Fruit fly (Drosophila melanogaster) whole organism, pupa: ENCODE results near the gene CG10298.

Experiments
- CG10348 ChIP-seq: fragments of 200-800 bp; sonication (Bioruptor generic); IDR thresholded peaks from 2 replicates; pipeline ENCODE4 v1.3.6; 2022; ENCODE audit warnings: missing biosample characterization, missing genetic modification characterization
- CG12605 ChIP-seq: fragments of 200-800 bp; sonication (Bioruptor generic); IDR thresholded peaks from 2 replicates; pipeline ENCODE4 v1.3.6; 2022; ENCODE audit warnings: missing biosample characterization, missing genetic modification characterization
- CG13204 ChIP-seq: fragments of 200-800 bp; sonication (Bioruptor generic); optimal IDR thresholded peaks from 2 replicates; lab custom pipeline; 2018; ENCODE audit warnings: missing biosample characterization, mild to moderate bottlenecking, missing genetic modification characterization, moderate library complexity
- CG14655 ChIP-seq: fragments of 200-800 bp; sonication (Bioruptor generic); optimal IDR thresholded peaks from 3 replicates; lab custom pipeline; 2017; ENCODE audit warnings: mild to moderate bottlenecking, missing biosample characterization, missing genetic modification reagents, missing genetic modification characterization
- CG15710 ChIP-seq: fragments of 200-800 bp; sonication (Bioruptor generic); optimal IDR thresholded peaks from 2 replicates; lab custom pipeline; 2018; ENCODE audit warnings: missing biosample characterization, mild to moderate bottlenecking, missing genetic modification characterization, moderate library complexity
- CG17806 ChIP-seq: fragments of 200-800 bp; sonication (Bioruptor generic); optimal IDR thresholded peaks from 2 replicates; lab custom pipeline; 2018; ENCODE audit warnings: missing biosample characterization, mild to moderate bottlenecking, missing genetic modification characterization, moderate library complexity
- CG32121 ChIP-seq: fragments of 200-800 bp; sonication (Bioruptor generic); IDR thresholded peaks from 2 replicates; pipeline ENCODE4 v1.3.6; 2022; ENCODE audit warnings: missing biosample characterization, missing genetic modification characterization
- CG34367 ChIP-seq: fragments of 200-800 bp; sonication (Bioruptor generic); optimal IDR thresholded peaks from 2 replicates; lab custom pipeline; 2018; ENCODE audit warnings: missing biosample characterization, mild to moderate bottlenecking, missing genetic modification characterization
- CG4496 ChIP-seq: fragments of 200-800 bp; sonication (Bioruptor generic); IDR thresholded peaks from 3 replicates; pipeline ENCODE4 v1.3.6; 2022; ENCODE audit warnings: missing biosample characterization, missing genetic modification characterization
- CG8159 ChIP-seq: fragments of 200-800 bp; sonication (Bioruptor generic); optimal IDR thresholded peaks from 3 replicates; lab custom pipeline; 2018; ENCODE audit warnings: missing biosample characterization, mild to moderate bottlenecking, missing genetic modification characterization, moderate library complexity
- CG8301 ChIP-seq: fragments of 200-800 bp; sonication (Bioruptor generic); optimal IDR thresholded peaks from 2 replicates; lab custom pipeline; 2018; ENCODE audit warnings: missing biosample characterization, mild to moderate bottlenecking, missing genetic modification characterization
- CG9948 ChIP-seq: fragments of 200-800 bp; sonication (Bioruptor generic); optimal IDR thresholded peaks from 2 replicates; lab custom pipeline; 2018; ENCODE audit warnings: missing biosample characterization, mild to moderate bottlenecking, missing genetic modification characterization, moderate library complexity
- D1 ChIP-seq: fragments of 200-800 bp; sonication (Bioruptor generic); optimal IDR thresholded peaks from 2 replicates; lab custom pipeline; 2018; ENCODE audit warnings: missing biosample characterization, mild to moderate bottlenecking, missing genetic modification characterization, moderate library complexity
- EcR ChIP-seq: fragments of 200-800 bp; sonication (Bioruptor generic); optimal IDR thresholded peaks from 3 replicates; lab custom pipeline; 2019; ENCODE audit warnings: missing biosample characterization, missing genetic modification characterization, mild to moderate bottlenecking, moderate library complexity, missing genetic modification reagents
- Pif1A ChIP-seq: fragments of 200-800 bp; sonication (Bioruptor generic); optimal IDR thresholded peaks from 3 replicates; lab custom pipeline; 2016; ENCODE audit warnings: missing biosample characterization, missing genetic modification characterization
- Pif1B ChIP-seq: fragments of 200-800 bp; sonication (Bioruptor generic); optimal IDR thresholded peaks from 3 replicates; lab custom pipeline; 2016; ENCODE audit warnings: missing biosample characterization, missing genetic modification characterization
- Snoo ChIP-seq: fragments of 200-800 bp; sonication (Bioruptor generic); optimal IDR thresholded peaks from 3 replicates; lab custom pipeline; 2017; ENCODE audit warnings: missing biosample characterization, mild to moderate bottlenecking, missing genetic modification characterization, inconsistent platforms
- fd96Ca ChIP-seq: fragments of 200-800 bp; sonication (Bioruptor generic); IDR thresholded peaks from 3 replicates; pipeline ENCODE4 v1.3.6; 2022; ENCODE audit warnings: missing biosample characterization, missing genetic modification characterization
- gl ChIP-seq: fragments of 200-800 bp; sonication (Bioruptor generic); optimal IDR thresholded peaks from 2 replicates; lab custom pipeline; 2018; ENCODE audit warnings: missing biosample characterization, mild to moderate bottlenecking, missing genetic modification characterization
- rn ChIP-seq: fragments of 200-800 bp; sonication (Bioruptor generic); IDR thresholded peaks from 2 replicates; pipeline ENCODE4 v1.3.6; 2022; ENCODE audit warnings: missing biosample characterization, missing genetic modification characterization

CG10298 gene

DNA sequence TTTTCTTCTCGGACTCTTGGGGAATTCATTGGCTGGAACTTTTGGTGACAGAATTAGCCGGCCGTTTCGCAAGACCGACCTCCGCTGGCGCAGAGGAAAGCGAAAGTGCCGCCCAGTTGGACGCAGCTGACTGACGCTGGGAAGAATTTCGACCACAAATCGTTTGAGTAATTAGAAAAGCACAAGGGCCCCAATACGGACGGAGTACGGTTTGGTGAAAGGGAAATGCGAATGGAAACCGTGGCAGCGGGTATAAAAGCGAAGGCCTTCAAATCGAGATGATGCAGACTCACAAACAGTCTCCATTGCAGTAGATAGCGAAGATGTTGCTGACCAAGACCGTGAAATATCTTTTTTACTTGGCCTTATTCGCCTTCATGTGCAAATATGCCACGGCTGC, 37.9 kb upstream of the CG10298 start, which contains the start of gene Osi16:
Gene Osi16, plus strand, starts transcription at position 301 of the 400 bp plus-strand sequence.
- TF ChIP-seq CG9948 (tag; lab: Kevin White, UChicago) (no peak), rn (GFP tag; lab: Robert Waterston, UW) (no peak), Snoo (tag; lab: Kevin White, UChicago) (no peak), gl (tag; lab: Kevin White, UChicago) (no peak)

dm6 chr3R:6306584-6306983, 36.2 kb upstream of the CG10298 start, which contains the start of gene CG46026:
CG46026 (plus strand) TSS chr3R:6306884.
- no peak for TF ChIP-seq CG32121 (GFP tag; lab: Robert Waterston, UW)
- TF ChIP-seq CG9948 (tag; lab: Kevin White, UChicago) = no peak

DNA sequence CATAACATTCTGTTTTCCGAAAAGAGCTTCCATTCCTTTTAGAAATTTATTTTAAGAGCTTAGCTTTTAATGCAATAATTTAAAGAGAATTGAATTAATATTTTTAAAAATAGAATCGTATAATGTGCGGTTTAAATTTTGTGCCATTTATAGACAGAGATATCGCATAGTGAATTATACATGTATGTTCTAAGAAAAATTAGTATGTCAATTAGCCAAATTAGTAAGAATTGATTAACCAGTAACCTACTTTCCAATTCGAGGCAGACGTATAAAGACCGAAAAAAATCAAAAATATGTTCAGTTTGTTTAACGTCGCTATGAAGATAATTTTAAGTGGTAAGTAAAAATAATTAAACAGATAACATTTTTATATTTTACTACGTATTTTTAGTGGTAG, 33.1 kb upstream of the CG10298 start, which contains the start of gene CG31560:
Gene CG31560, plus strand, starts transcription at position 301 of the 400 bp plus-strand sequence.
- TF ChIP-seq CG10348 (GFP tag; lab: Robert Waterston, UW) (no peak), EcR (GFP tag; lab: Kevin White, UChicago) (no peak), CG8159 (no peak)
- TF ChIP-seq, all 21 proteins: peak for 0

- TF ChIP-seq CG15710 (tag; lab: Kevin White, UChicago) = no peak
- 0 out of 3 replicates have a peak, but pooled peaks have one; percentile 21 for TF ChIP-seq CG4496
These were observed 31.1 kb upstream of the CG10298 start, which contains the start of gene Osi17 for dm6 chr3R:6311641-6312259. Osi17 (plus strand) TSS chr3R:6311772.

dm6 chr3R:6315078-6315477, 27.7 kb upstream of the CG10298 start:
- TF ChIP-seq CG4496 (0 out of 3 replicates have a peak, but pooled peaks have one; percentile 44), fd96Ca (GFP tag; lab: Robert Waterston, UW) (no peak), CG13204 (GFP tag; lab: Kevin White, UChicago) (peak; percentile 44), EcR (GFP tag; lab: Kevin White, UChicago) (peak; percentile 63), CG8301 (tag; lab: Kevin White, UChicago) (no peak), CG14655 (no peak), D1 (tag; lab: Kevin White, UChicago) (no peak), gl (tag; lab: Kevin White, UChicago) (no peak), rn (GFP tag; lab: Robert Waterston, UW) (no peak), Pif1B (GFP tag; lab: Kevin White, UChicago) (no peak)

- TF ChIP-seq CG10348 (GFP tag; lab: Robert Waterston, UW) (no peak), Pif1B (GFP tag; lab: Kevin White, UChicago) (no peak), CG34367 (no peak), D1 (tag; lab: Kevin White, UChicago) (no peak), Pif1A (GFP tag; lab: Kevin White, UChicago) (no peak), CG12605 (GFP tag; lab: Robert Waterston, UW) (no peak), CG32121 (GFP tag; lab: Robert Waterston, UW) (no peak), gl (tag; lab: Kevin White, UChicago) (no peak), rn (GFP tag; lab: Robert Waterston, UW) (no peak), CG9948 (tag; lab: Kevin White, UChicago) (no peak), CG17806 (no peak), fd96Ca (GFP tag; lab: Robert Waterston, UW) (no peak), CG8301 (tag; lab: Kevin White, UChicago) (no peak), CG14655 (no peak), CG8159 (no peak), CG4496 (no peak), EcR (GFP tag; lab: Kevin White, UChicago) (no peak)
These were observed 13.0 kb upstream of the CG10298 start, which contains the start of gene Osi18 for dm6 chr3R:6329774-6330298. Osi18 (plus strand) TSS chr3R:6330248.

DNA sequence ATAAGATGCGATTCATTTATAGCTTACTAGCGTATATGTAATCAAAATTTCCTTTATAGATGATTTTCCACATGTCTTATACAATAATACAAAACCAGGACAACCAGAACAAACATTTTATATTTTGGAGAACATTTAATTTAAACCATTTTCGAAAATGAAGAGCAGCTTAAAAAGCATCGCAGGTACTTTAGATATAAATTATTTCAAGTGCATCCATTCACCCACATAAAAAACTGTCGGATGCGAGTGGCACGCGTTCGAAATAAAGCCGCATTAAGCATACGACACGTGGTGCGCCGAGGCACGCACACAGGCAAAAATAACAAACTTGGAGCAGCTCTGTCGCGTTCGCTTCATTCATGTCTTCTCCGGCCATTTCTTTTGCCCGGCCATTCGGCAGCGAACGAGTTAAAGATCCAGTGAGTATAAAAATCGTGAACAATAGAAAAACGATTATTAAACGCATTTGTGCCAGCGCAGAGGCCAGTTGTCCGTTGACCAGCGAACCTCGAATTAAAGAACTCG, 7.8 kb upstream of the CG10298 start, which contains the start of gene Osi19:
Gene Osi19, plus strand, starts transcription at position 457 of the 528 bp plus-strand sequence.
- TF ChIP-seq CG8159 (no peak), D1 (tag; lab: Kevin White, UChicago) (peak; percentile 63), CG4496 (no peak), CG34367 (no peak), Snoo (tag; lab: Kevin White, UChicago) (no peak), gl (tag; lab: Kevin White, UChicago) (no peak), fd96Ca (GFP tag; lab: Robert Waterston, UW) (no peak)
